Worm (Caenorhabditis elegans): Measurements from ENCODE around the gene F26F4.5.

DNA sequence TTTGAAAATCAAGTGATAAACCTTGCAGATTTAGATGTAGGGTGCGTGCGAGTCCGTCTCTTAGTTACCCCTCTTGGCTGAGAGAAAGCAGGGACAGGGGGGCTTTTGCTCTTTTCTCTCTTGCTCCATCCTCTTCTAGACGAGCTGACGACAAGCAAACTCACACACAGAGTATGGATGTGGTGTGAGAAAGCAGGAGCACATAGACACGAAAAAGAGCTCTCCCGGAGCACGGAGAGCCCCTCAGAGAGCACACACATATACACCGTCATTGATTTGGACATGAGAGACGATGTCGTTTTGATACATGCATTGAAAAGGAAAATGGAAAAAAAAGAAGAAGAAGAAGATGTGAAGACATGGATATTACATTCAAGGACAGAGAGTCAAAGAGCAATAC is 15.4 kb downstream of the F26F4.5 start:
- TF ChIP-seq ama-1 (optimal IDR thresholded peaks at IDR 0.05) (no peak), aly-2 (tag; optimal IDR thresholded peaks at IDR 0.05) (no peak), ztf-11 (tag; optimal IDR thresholded peaks at IDR 0.05) (no peak), unc-62 (GFP tag; optimal IDR thresholded peaks at IDR 0.05) (no peak), ceh-82 (tag; optimal IDR thresholded peaks at IDR 0.05) (no peak)
